Worm (Caenorhabditis elegans) whole organism, L3 larva: Measurements from ENCODE around the gene Y38C1BA.1.

ENCODE experiments used
- ZK546.5 ChIP-seq: sonication (generic microtip); optimal IDR thresholded peaks from 2 replicates; lab custom pipeline; 2017; ENCODE audit warnings: missing biosample characterization, missing genetic modification characterization
- nhr-76 ChIP-seq: fragments of 150-350 bp; sonication (generic microtip); optimal IDR thresholded peaks from 5 replicates; lab custom pipeline; 2014; ENCODE audit warnings: missing biosample characterization, missing genetic modification characterization
- zag-1 ChIP-seq: fragments of 150-350 bp; optimal IDR thresholded peaks from 2 replicates; lab custom pipeline; 2014; ENCODE audit warnings: missing biosample characterization, missing genetic modification characterization

DNA sequence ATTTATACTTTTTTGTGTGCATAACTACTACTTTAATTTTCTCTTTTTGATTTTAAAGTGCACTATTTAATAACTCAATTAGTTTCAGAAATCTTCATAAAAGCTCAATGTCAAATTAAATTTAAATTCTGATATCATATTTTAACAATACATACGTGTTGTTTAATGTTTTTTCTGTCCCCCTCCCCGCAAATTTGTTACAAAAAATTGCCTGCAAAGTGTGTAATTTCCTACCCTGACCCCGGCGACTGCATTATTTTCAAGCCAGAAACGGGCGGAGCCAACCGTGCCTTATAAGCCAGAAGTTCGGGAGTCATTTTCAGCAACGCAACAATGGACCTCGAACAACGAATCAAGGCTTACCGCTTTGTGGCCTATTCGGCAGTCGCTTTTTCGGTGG lies 35.5 kb downstream of the Y38C1BA.1 start, which contains the start of gene col-108:
- TF ChIP-seq nhr-76 (no peak), ZK546.5 (tag; lab: Kevin White, UChicago) (no peak), zag-1 (tag; lab: Kevin White, UChicago) (no peak)
